Worm (Caenorhabditis elegans) whole organism, L2 larva: ENCODE data around the gene H20E11.2.

Source experiments
- R02D3.7 ChIP-seq: fragments of 150-350 bp; optimal IDR thresholded peaks from 2 replicates; lab custom pipeline; 2014; ENCODE audit warnings: missing biosample characterization, missing genetic modification characterization
- alr-1 ChIP-seq: fragments of 150-350 bp; optimal IDR thresholded peaks from 2 replicates; lab custom pipeline; 2014; ENCODE audit warnings: missing biosample characterization, missing genetic modification characterization
- aly-2 ChIP-seq: fragments of 150-350 bp; optimal IDR thresholded peaks from 2 replicates; lab custom pipeline; 2014; ENCODE audit warnings: missing biosample characterization, missing genetic modification characterization
- elt-3 ChIP-seq: sonication (generic microtip); optimal IDR thresholded peaks from 2 replicates; lab custom pipeline; 2017; ENCODE audit warnings: missing biosample characterization, missing genetic modification characterization
- fos-1 ChIP-seq: fragments of 150-350 bp; optimal IDR thresholded peaks from 2 replicates; lab custom pipeline; 2014; ENCODE audit warnings: missing biosample characterization, missing genetic modification characterization
- lin-11 ChIP-seq: fragments of 150-350 bp; sonication (generic microtip); optimal IDR thresholded peaks from 2 replicates; lab custom pipeline; 2014; ENCODE audit warnings: missing biosample characterization, missing genetic modification characterization, inconsistent platforms, mixed read lengths
- nhr-11 ChIP-seq: fragments of 150-350 bp; optimal IDR thresholded peaks from 2 replicates; lab custom pipeline; 2014; ENCODE audit warnings: missing biosample characterization, missing genetic modification characterization
- nhr-12 ChIP-seq: fragments of 150-350 bp; optimal IDR thresholded peaks from 2 replicates; lab custom pipeline; 2014; ENCODE audit warnings: missing biosample characterization, missing genetic modification characterization
- unc-39 ChIP-seq: fragments of 150-350 bp; optimal IDR thresholded peaks from 2 replicates; lab custom pipeline; 2014; ENCODE audit warnings: missing biosample characterization, missing genetic modification characterization
- ztf-4 ChIP-seq: fragments of 150-350 bp; optimal IDR thresholded peaks from 2 replicates; lab custom pipeline; 2014; ENCODE audit warnings: missing biosample characterization, missing genetic modification characterization

ce11 chrIV:6841562-6842282 is 14.1 kb downstream of the H20E11.2 start:
- TF ChIP-seq lin-11 (no peak), aly-2 (tag; lab: Kevin White, UChicago) (no peak), fos-1 (tag; lab: Kevin White, UChicago) (peak; percentile 13), alr-1 (tag; lab: Kevin White, UChicago) (no peak), elt-3 (tag; lab: Kevin White, UChicago) (no peak), ztf-4 (tag; lab: Kevin White, UChicago) (no peak), nhr-12 (tag; lab: Kevin White, UChicago) (no peak), unc-39 (no peak), nhr-11 (tag; lab: Kevin White, UChicago) (no peak), R02D3.7 (no peak)
